In the genomic region with DNA sequence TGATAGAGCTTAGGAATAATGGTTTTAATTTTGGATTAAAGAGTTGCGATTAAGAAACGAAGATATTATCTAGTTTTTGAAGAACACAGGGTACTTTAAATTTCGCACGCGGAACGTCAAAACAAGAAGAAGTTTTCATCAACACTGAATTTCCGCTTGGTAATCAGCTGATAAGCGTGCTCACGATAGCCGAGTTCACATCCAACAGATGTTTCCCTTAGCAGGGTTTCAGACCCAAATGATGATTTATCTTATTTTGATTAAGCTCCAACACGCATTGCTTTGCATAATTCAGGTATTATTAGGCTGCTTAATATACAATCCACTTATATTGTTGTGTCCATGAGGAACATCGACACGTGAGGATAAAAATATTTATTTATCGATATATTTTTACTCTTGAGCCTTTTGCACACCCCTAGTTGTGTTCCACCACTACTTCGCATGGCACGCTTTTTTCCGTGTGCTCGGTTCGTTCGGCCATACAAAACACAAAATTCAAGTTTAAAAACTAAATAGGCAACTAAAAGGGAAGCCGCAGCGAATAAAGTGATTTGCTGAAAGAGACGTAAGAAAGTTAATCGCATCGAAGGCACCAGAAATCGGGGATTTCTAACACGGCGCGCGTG, we compare ENCODE assay signal across 1 fruit fly cellular context.
TF ChIP-seq lines count a peak whose summit lies in the region.

TSS of gene Tpr2 (plus strand) at position 418 of the 629 bp plus-strand sequence.

TF ChIP-seq in whole organism, embryonic, 481 proteins besides CTCF, POLR2A, EP300 and RAD21 (continued from another document and continues in another):
- TF ChIP-seq ssp (GFP tag; IDR thresholded peaks at IDR 0.05; lab: Robert Waterston, UW) (peak; percentile 37; the same call in 1 of the 2 replicates), Rfx (GFP tag; IDR thresholded peaks at IDR 0.05; lab: Robert Waterston, UW) (peak; percentile 68), Hr39 (optimal IDR thresholded peaks at IDR 0.05; lab: Kevin White, UChicago) (no peak), row (GFP tag; IDR thresholded peaks at IDR 0.05; lab: Robert Waterston, UW) (peak; percentile 88), croc (GFP tag; conservative IDR thresholded peaks at IDR 0.05; lab: Robert Waterston, UW) (peak; percentile 25; the same call in 1 of the 3 replicates), CG16813 (GFP tag; IDR thresholded peaks at IDR 0.05; lab: Robert Waterston, UW; ENCODE audit: partially characterized antibody) (peak; percentile 93), Adf1 (GFP tag; IDR thresholded peaks at IDR 0.05; lab: Robert Waterston, UW) (0 out of 2 replicates have a peak, but pooled peaks have one; percentile 17), CG13775 (GFP tag; optimal IDR thresholded peaks at IDR 0.05; lab: Kevin White, UChicago) (peak; percentile 51), Dp (GFP tag; optimal IDR thresholded peaks at IDR 0.05; lab: Kevin White, UChicago) (peak; percentile 73), sens-2 (GFP tag; IDR thresholded peaks at IDR 0.05; lab: Robert Waterston, UW) (no peak), dm (GFP tag; optimal IDR thresholded peaks at IDR 0.05; lab: Kevin White, UChicago) (peak; percentile 95), pros (GFP tag; optimal IDR thresholded peaks at IDR 0.05; lab: Kevin White, UChicago) (no peak), gro (GFP tag; optimal IDR thresholded peaks at IDR 0.05; lab: Kevin White, UChicago) (peak; percentile 54), HmgD (GFP tag; optimal IDR thresholded peaks at IDR 0.05; lab: Kevin White, UChicago) (peak; percentile 43), mirr (GFP tag; optimal IDR thresholded peaks at IDR 0.05; lab: Kevin White, UChicago) (peak; percentile 35), lilli (GFP tag; optimal IDR thresholded peaks at IDR 0.05; lab: Kevin White, UChicago) (peak; percentile 73), CG9437 (GFP tag; optimal IDR thresholded peaks at IDR 0.05; lab: Kevin White, UChicago) (peak; percentile 30), NFAT (GFP tag; IDR thresholded peaks at IDR 0.05; lab: Robert Waterston, UW) (no peak), Deaf1 (tag; optimal IDR thresholded peaks at IDR 0.05; lab: Kevin White, UChicago) (peak; percentile 26), Dfd (GFP tag; optimal IDR thresholded peaks at IDR 0.05; lab: Kevin White, UChicago) (no peak), NC2β (GFP tag; optimal IDR thresholded peaks at IDR 0.05; lab: Kevin White, UChicago) (peak; percentile 71), Scr (GFP tag; IDR thresholded peaks at IDR 0.05; lab: Robert Waterston, UW; ENCODE audit: partially characterized antibody) (peak; percentile 95), CG32772 (GFP tag; IDR thresholded peaks at IDR 0.05; lab: Robert Waterston, UW) (no peak), gem (tag; optimal IDR thresholded peaks at IDR 0.05; lab: Kevin White, UChicago) (peak; percentile 55), CG10366 (GFP tag; IDR thresholded peaks at IDR 0.05; lab: Robert Waterston, UW) (no peak), BtbVII (GFP tag; optimal IDR thresholded peaks at IDR 0.05; lab: Kevin White, UChicago) (peak; percentile 48), cato (GFP tag; optimal IDR thresholded peaks at IDR 0.05; lab: Kevin White, UChicago; ENCODE audit: borderline replicate concordance) (no peak), NK7.1 (GFP tag; optimal IDR thresholded peaks at IDR 0.05; lab: Kevin White, UChicago) (peak; percentile 32), CG9609 (GFP tag; optimal IDR thresholded peaks at IDR 0.05; lab: Kevin White, UChicago) (peak; percentile 59), crol (GFP tag; IDR thresholded peaks at IDR 0.05; lab: Robert Waterston, UW) (no peak), Mes4 (GFP tag; optimal IDR thresholded peaks at IDR 0.05; lab: Kevin White, UChicago) (peak; percentile 34), Xrp1 (GFP tag; IDR thresholded peaks at IDR 0.05; lab: Robert Waterston, UW) (peak; percentile 35; the same call in 1 of the 2 replicates), Eip74EF (GFP tag; optimal IDR thresholded peaks at IDR 0.05; lab: Kevin White, UChicago) (peak in 1 of 2 experiments; percentile 9), Abd-B (GFP tag; optimal IDR thresholded peaks at IDR 0.05; lab: Kevin White, UChicago) (no peak), tap (tag; optimal IDR thresholded peaks at IDR 0.05; lab: Kevin White, UChicago) (peak; percentile 22), Max (GFP tag; optimal IDR thresholded peaks at IDR 0.05; lab: Kevin White, UChicago) (peak; percentile 87), Hmx (GFP tag; optimal IDR thresholded peaks at IDR 0.05; lab: Kevin White, UChicago) (no peak), CG9876 (GFP tag; optimal IDR thresholded peaks at IDR 0.05; lab: Kevin White, UChicago) (no peak), repo (GFP tag; optimal IDR thresholded peaks at IDR 0.05; lab: Kevin White, UChicago) (no peak), yki (optimal IDR thresholded peaks at IDR 0.05; lab: Kevin White, UChicago) (peak; percentile 9), usp (GFP tag; optimal IDR thresholded peaks at IDR 0.05; lab: Kevin White, UChicago) (no peak), ap (GFP tag; IDR thresholded peaks at IDR 0.05; lab: Robert Waterston, UW) (no peak), CG14965 (GFP tag; optimal IDR thresholded peaks at IDR 0.05; lab: Kevin White, UChicago; ENCODE audit: borderline replicate concordance) (no peak), CG17829 (tag; optimal IDR thresholded peaks at IDR 0.05; lab: Kevin White, UChicago) (peak; percentile 72), ac (GFP tag; optimal IDR thresholded peaks at IDR 0.05; lab: Kevin White, UChicago) (peak; percentile 17), CG34422 (GFP tag; IDR thresholded peaks at IDR 0.05; lab: Robert Waterston, UW) (no peak), CG17912 (GFP tag; optimal IDR thresholded peaks at IDR 0.05; lab: Kevin White, UChicago) (peak; percentile 73), Fer3 (tag; optimal IDR thresholded peaks at IDR 0.05; lab: Kevin White, UChicago) (no peak), p53 (GFP tag; optimal IDR thresholded peaks at IDR 0.05; lab: Kevin White, UChicago) (peak; percentile 19), tin (GFP tag; optimal IDR thresholded peaks at IDR 0.05; lab: Kevin White, UChicago) (peak; percentile 42), emc (GFP tag; optimal IDR thresholded peaks at IDR 0.05; lab: Kevin White, UChicago) (peak; percentile 38), CG16779 (GFP tag; IDR thresholded peaks at IDR 0.05; lab: Robert Waterston, UW) (no peak), H15 (GFP tag; IDR thresholded peaks at IDR 0.05; lab: Robert Waterston, UW) (no peak), BEAF-32 (GFP tag; optimal IDR thresholded peaks at IDR 0.05; lab: Kevin White, UChicago) (peak; percentile 99), lab (GFP tag; optimal IDR thresholded peaks at IDR 0.05; lab: Kevin White, UChicago) (peak; percentile 38), CG13894 (tag; optimal IDR thresholded peaks at IDR 0.05; lab: Kevin White, UChicago) (peak; percentile 67), CG5180 (GFP tag; optimal IDR thresholded peaks at IDR 0.05; lab: Kevin White, UChicago) (no peak), CG4617 (GFP tag; optimal IDR thresholded peaks at IDR 0.05; lab: Kevin White, UChicago; ENCODE audit: borderline replicate concordance) (peak; percentile 64), onecut (GFP tag; IDR thresholded peaks at IDR 0.05; lab: Robert Waterston, UW) (no peak), bowl (GFP tag; IDR thresholded peaks at IDR 0.05; lab: Robert Waterston, UW) (no peak), CG7786 (GFP tag; optimal IDR thresholded peaks at IDR 0.05; lab: Kevin White, UChicago) (peak; percentile 30), Spps (tag; optimal IDR thresholded peaks at IDR 0.05; lab: Kevin White, UChicago) (no peak), Elba2 (GFP tag; optimal IDR thresholded peaks at IDR 0.05; lab: Kevin White, UChicago) (no peak), HmgZ (tag; optimal IDR thresholded peaks at IDR 0.05; lab: Kevin White, UChicago) (peak; percentile 68), CG10321 (GFP tag; IDR thresholded peaks at IDR 0.05; lab: Robert Waterston, UW) (no peak; the same call in 1 of the 2 replicates), Hr51 (GFP tag; optimal IDR thresholded peaks at IDR 0.05; lab: Kevin White, UChicago) (peak; percentile 54 to 59), Ravus (GFP tag; IDR thresholded peaks at IDR 0.05; lab: Robert Waterston, UW) (no peak), Pdp1 (GFP tag; optimal IDR thresholded peaks at IDR 0.05; lab: Kevin White, UChicago) (peak in 1 of 2 experiments; percentile 5), en (GFP tag; optimal IDR thresholded peaks at IDR 0.05; lab: Kevin White, UChicago) (peak; percentile 36), fd64A (GFP tag; optimal IDR thresholded peaks at IDR 0.05; lab: Kevin White, UChicago) (no peak), grn (GFP tag; optimal IDR thresholded peaks at IDR 0.05; lab: Kevin White, UChicago) (peak; percentile 48), caup (GFP tag; optimal IDR thresholded peaks at IDR 0.05; lab: Kevin White, UChicago; ENCODE audit: severe bottlenecking) (peak; percentile 74), fd102C (GFP tag; optimal IDR thresholded peaks at IDR 0.05; lab: Kevin White, UChicago) (peak; percentile 33), CG4707 (GFP tag; optimal IDR thresholded peaks at IDR 0.05; lab: Kevin White, UChicago) (peak; percentile 30), cg (GFP tag; optimal IDR thresholded peaks at IDR 0.05; lab: Kevin White, UChicago) (peak; percentile 89), Bgb (GFP tag; IDR thresholded peaks at IDR 0.05; lab: Robert Waterston, UW; ENCODE audit: partially characterized antibody) (peak; percentile 88), run (tag; optimal IDR thresholded peaks at IDR 0.05; lab: Kevin White, UChicago) (peak; percentile 76), Doc3 (GFP tag; IDR thresholded peaks at IDR 0.05; lab: Robert Waterston, UW; ENCODE audit: partially characterized antibody) (peak; percentile 95), gsb-n (tag; optimal IDR thresholded peaks at IDR 0.05; lab: Kevin White, UChicago) (peak; percentile 80), CG10209 (GFP tag; optimal IDR thresholded peaks at IDR 0.05; lab: Kevin White, UChicago) (peak; percentile 60), HLH54F (GFP tag; optimal IDR thresholded peaks at IDR 0.05; lab: Kevin White, UChicago) (peak; percentile 54), bcd (GFP tag; optimal IDR thresholded peaks at IDR 0.05; lab: Kevin White, UChicago) (peak; percentile 22), ci (GFP tag; IDR thresholded peaks at IDR 0.05; lab: Robert Waterston, UW) (peak; percentile 75), otp (GFP tag; IDR thresholded peaks at IDR 0.05; lab: Robert Waterston, UW) (no peak), seq (GFP tag; IDR thresholded peaks at IDR 0.05; lab: Robert Waterston, UW) (no peak), ab (GFP tag; optimal IDR thresholded peaks at IDR 0.05; lab: Kevin White, UChicago) (no peak), dati (GFP tag; IDR thresholded peaks at IDR 0.05; lab: Robert Waterston, UW) (no peak), CG8089 (GFP tag; optimal IDR thresholded peaks at IDR 0.05; lab: Kevin White, UChicago) (no peak), Hr3 (GFP tag; optimal IDR thresholded peaks at IDR 0.05; lab: Kevin White, UChicago) (peak; percentile 54), CG9932 (GFP tag; IDR thresholded peaks at IDR 0.05; lab: Robert Waterston, UW) (peak; percentile 62), Chrac-16 (GFP tag; optimal IDR thresholded peaks at IDR 0.05; lab: Kevin White, UChicago) (peak; percentile 36), CG7271 (tag; optimal IDR thresholded peaks at IDR 0.05; lab: Kevin White, UChicago) (no peak), gcm2 (GFP tag; optimal IDR thresholded peaks at IDR 0.05; lab: Kevin White, UChicago) (peak; percentile 37), bbx (GFP tag; IDR thresholded peaks at IDR 0.05; lab: Robert Waterston, UW; ENCODE audit: partially characterized antibody) (peak; percentile 77), tna (GFP tag; IDR thresholded peaks at IDR 0.05; lab: Robert Waterston, UW; ENCODE audit: partially characterized antibody) (peak; percentile 90), wor (GFP tag; IDR thresholded peaks at IDR 0.05; lab: Robert Waterston, UW) (no peak), Asciz (GFP tag; optimal IDR thresholded peaks at IDR 0.05; lab: Kevin White, UChicago) (peak; percentile 23), CG10654 (GFP tag; optimal IDR thresholded peaks at IDR 0.05; lab: Kevin White, UChicago) (no peak), tgo (GFP tag; IDR thresholded peaks at IDR 0.05; lab: Robert Waterston, UW) (no peak), CG15696 (tag; optimal IDR thresholded peaks at IDR 0.05; lab: Kevin White, UChicago) (peak; percentile 29), zfh2 (GFP tag; optimal IDR thresholded peaks at IDR 0.05; lab: Kevin White, UChicago) (peak; percentile 11), Camta (GFP tag; optimal IDR thresholded peaks at IDR 0.05; lab: Kevin White, UChicago) (peak; percentile 71), lov (optimal IDR thresholded peaks at IDR 0.05; lab: Kevin White, UChicago) (no peak), lov (GFP tag; IDR thresholded peaks at IDR 0.05; lab: Robert Waterston, UW) (no peak), amos (GFP tag; IDR thresholded peaks at IDR 0.05; lab: Robert Waterston, UW; ENCODE audit: partially characterized antibody) (peak; percentile 88), Fer1 (GFP tag; optimal IDR thresholded peaks at IDR 0.05; lab: Kevin White, UChicago) (peak; percentile 31), CG2120 (GFP tag; optimal IDR thresholded peaks at IDR 0.05; lab: Kevin White, UChicago) (peak; percentile 69), cad (GFP tag; optimal IDR thresholded peaks at IDR 0.05; lab: Kevin White, UChicago) (no peak), CG5953 (GFP tag; IDR thresholded peaks at IDR 0.05; lab: Robert Waterston, UW) (0 out of 2 replicates have a peak, but pooled peaks have one; percentile 24), CG11696 (GFP tag; IDR thresholded peaks at IDR 0.05; lab: Robert Waterston, UW) (no peak), Med (GFP tag; lab: Kevin White, UChicago) (peak; percentile 93), CG1792 (GFP tag; optimal IDR thresholded peaks at IDR 0.05; lab: Kevin White, UChicago) (no peak), z (GFP tag; IDR thresholded peaks at IDR 0.05; lab: Robert Waterston, UW) (no peak), CG14667 (GFP tag; IDR thresholded peaks at IDR 0.05; lab: Robert Waterston, UW) (no peak), ewg (GFP tag; optimal IDR thresholded peaks at IDR 0.05; lab: Kevin White, UChicago) (peak; percentile 84), CG17385 (GFP tag; optimal IDR thresholded peaks at IDR 0.05; lab: Kevin White, UChicago) (peak; percentile 83), CG18262 (tag; optimal IDR thresholded peaks at IDR 0.05; lab: Kevin White, UChicago) (peak; percentile 37), CG12391 (tag; optimal IDR thresholded peaks at IDR 0.05; lab: Kevin White, UChicago) (peak; percentile 83), crp (GFP tag; optimal IDR thresholded peaks at IDR 0.05; lab: Kevin White, UChicago) (peak; percentile 100), dimm (GFP tag; IDR thresholded peaks at IDR 0.05; lab: Robert Waterston, UW) (no peak), zfh1 (GFP tag; IDR thresholded peaks at IDR 0.05; lab: Robert Waterston, UW) (no peak), CG9215 (GFP tag; IDR thresholded peaks at IDR 0.05; lab: Robert Waterston, UW) (0 out of 2 replicates have a peak, but pooled peaks have one; percentile 26), Doc2 (GFP tag; IDR thresholded peaks at IDR 0.05; lab: Robert Waterston, UW) (no peak), CG4360 (GFP tag; IDR thresholded peaks at IDR 0.05; lab: Robert Waterston, UW) (no peak)
